Fruit fly (Drosophila melanogaster) whole organism, pupa: ENCODE results near the gene Septin2.

Experiments
- CG10348 ChIP-seq: fragments of 200-800 bp; sonication (Bioruptor generic); IDR thresholded peaks from 2 replicates; pipeline ENCODE4 v1.3.6; 2022; ENCODE audit warnings: missing biosample characterization, missing genetic modification characterization
- CG12605 ChIP-seq: fragments of 200-800 bp; sonication (Bioruptor generic); IDR thresholded peaks from 2 replicates; pipeline ENCODE4 v1.3.6; 2022; ENCODE audit warnings: missing biosample characterization, missing genetic modification characterization
- CG13204 ChIP-seq: fragments of 200-800 bp; sonication (Bioruptor generic); optimal IDR thresholded peaks from 2 replicates; lab custom pipeline; 2018; ENCODE audit warnings: missing biosample characterization, mild to moderate bottlenecking, missing genetic modification characterization, moderate library complexity
- CG14655 ChIP-seq: fragments of 200-800 bp; sonication (Bioruptor generic); optimal IDR thresholded peaks from 3 replicates; lab custom pipeline; 2017; ENCODE audit warnings: mild to moderate bottlenecking, missing biosample characterization, missing genetic modification reagents, missing genetic modification characterization
- CG15710 ChIP-seq: fragments of 200-800 bp; sonication (Bioruptor generic); optimal IDR thresholded peaks from 2 replicates; lab custom pipeline; 2018; ENCODE audit warnings: missing biosample characterization, mild to moderate bottlenecking, missing genetic modification characterization, moderate library complexity
- CG17806 ChIP-seq: fragments of 200-800 bp; sonication (Bioruptor generic); optimal IDR thresholded peaks from 2 replicates; lab custom pipeline; 2018; ENCODE audit warnings: missing biosample characterization, mild to moderate bottlenecking, missing genetic modification characterization, moderate library complexity
- CG32121 ChIP-seq: fragments of 200-800 bp; sonication (Bioruptor generic); IDR thresholded peaks from 2 replicates; pipeline ENCODE4 v1.3.6; 2022; ENCODE audit warnings: missing biosample characterization, missing genetic modification characterization
- CG34367 ChIP-seq: fragments of 200-800 bp; sonication (Bioruptor generic); optimal IDR thresholded peaks from 2 replicates; lab custom pipeline; 2018; ENCODE audit warnings: missing biosample characterization, mild to moderate bottlenecking, missing genetic modification characterization
- CG4496 ChIP-seq: fragments of 200-800 bp; sonication (Bioruptor generic); IDR thresholded peaks from 3 replicates; pipeline ENCODE4 v1.3.6; 2022; ENCODE audit warnings: missing biosample characterization, missing genetic modification characterization
- CG8159 ChIP-seq: fragments of 200-800 bp; sonication (Bioruptor generic); optimal IDR thresholded peaks from 3 replicates; lab custom pipeline; 2018; ENCODE audit warnings: missing biosample characterization, mild to moderate bottlenecking, missing genetic modification characterization, moderate library complexity
- CG8301 ChIP-seq: fragments of 200-800 bp; sonication (Bioruptor generic); optimal IDR thresholded peaks from 2 replicates; lab custom pipeline; 2018; ENCODE audit warnings: missing biosample characterization, mild to moderate bottlenecking, missing genetic modification characterization
- CG9948 ChIP-seq: fragments of 200-800 bp; sonication (Bioruptor generic); optimal IDR thresholded peaks from 2 replicates; lab custom pipeline; 2018; ENCODE audit warnings: missing biosample characterization, mild to moderate bottlenecking, missing genetic modification characterization, moderate library complexity
- D1 ChIP-seq: fragments of 200-800 bp; sonication (Bioruptor generic); optimal IDR thresholded peaks from 2 replicates; lab custom pipeline; 2018; ENCODE audit warnings: missing biosample characterization, mild to moderate bottlenecking, missing genetic modification characterization, moderate library complexity
- EcR ChIP-seq: fragments of 200-800 bp; sonication (Bioruptor generic); optimal IDR thresholded peaks from 3 replicates; lab custom pipeline; 2019; ENCODE audit warnings: missing biosample characterization, missing genetic modification characterization, mild to moderate bottlenecking, moderate library complexity, missing genetic modification reagents
- Ets98B ChIP-seq: fragments of 200-800 bp; sonication (Bioruptor generic); IDR thresholded peaks from 2 replicates; pipeline ENCODE4 v1.3.6; 2022; ENCODE audit warnings: missing biosample characterization, missing genetic modification characterization
- Pif1A ChIP-seq: fragments of 200-800 bp; sonication (Bioruptor generic); optimal IDR thresholded peaks from 3 replicates; lab custom pipeline; 2016; ENCODE audit warnings: missing biosample characterization, missing genetic modification characterization
- Pif1B ChIP-seq: fragments of 200-800 bp; sonication (Bioruptor generic); optimal IDR thresholded peaks from 3 replicates; lab custom pipeline; 2016; ENCODE audit warnings: missing biosample characterization, missing genetic modification characterization
- Snoo ChIP-seq: fragments of 200-800 bp; sonication (Bioruptor generic); optimal IDR thresholded peaks from 3 replicates; lab custom pipeline; 2017; ENCODE audit warnings: missing biosample characterization, mild to moderate bottlenecking, missing genetic modification characterization, inconsistent platforms
- fd96Ca ChIP-seq: fragments of 200-800 bp; sonication (Bioruptor generic); IDR thresholded peaks from 3 replicates; pipeline ENCODE4 v1.3.6; 2022; ENCODE audit warnings: missing biosample characterization, missing genetic modification characterization
- gl ChIP-seq: fragments of 200-800 bp; sonication (Bioruptor generic); optimal IDR thresholded peaks from 2 replicates; lab custom pipeline; 2018; ENCODE audit warnings: missing biosample characterization, mild to moderate bottlenecking, missing genetic modification characterization
- rn ChIP-seq: fragments of 200-800 bp; sonication (Bioruptor generic); IDR thresholded peaks from 2 replicates; pipeline ENCODE4 v1.3.6; 2022; ENCODE audit warnings: missing biosample characterization, missing genetic modification characterization

Septin2 gene

dm6 chr3R:20548255-20548654 lies 39.9 kb downstream of the Septin2 start:
- TF ChIP-seq gl (tag; lab: Kevin White, UChicago): no peak
- TF ChIP-seq CG9948 (tag; lab: Kevin White, UChicago): no peak
- no peak for TF ChIP-seq CG8159 (tag; lab: Kevin White, UChicago)
- TF ChIP-seq CG17806: no peak
- no peak for TF ChIP-seq Ets98B (GFP tag; lab: Robert Waterston, UW)
- no peak for TF ChIP-seq Pif1A (GFP tag; lab: Kevin White, UChicago)
- TF ChIP-seq CG15710 (tag; lab: Kevin White, UChicago): no peak
- TF ChIP-seq Snoo: no peak
- no peak for TF ChIP-seq CG10348 (GFP tag; lab: Robert Waterston, UW)
- no peak for TF ChIP-seq CG4496 (GFP tag; lab: Robert Waterston, UW)
- no peak for TF ChIP-seq CG12605 (GFP tag; lab: Robert Waterston, UW)
- TF ChIP-seq CG13204: no peak
- no peak for TF ChIP-seq fd96Ca (GFP tag; lab: Robert Waterston, UW)
- no peak for TF ChIP-seq EcR (GFP tag; lab: Kevin White, UChicago)
- TF ChIP-seq CG14655 (GFP tag; lab: Kevin White, UChicago): no peak
- TF ChIP-seq CG8301: no peak

DNA sequence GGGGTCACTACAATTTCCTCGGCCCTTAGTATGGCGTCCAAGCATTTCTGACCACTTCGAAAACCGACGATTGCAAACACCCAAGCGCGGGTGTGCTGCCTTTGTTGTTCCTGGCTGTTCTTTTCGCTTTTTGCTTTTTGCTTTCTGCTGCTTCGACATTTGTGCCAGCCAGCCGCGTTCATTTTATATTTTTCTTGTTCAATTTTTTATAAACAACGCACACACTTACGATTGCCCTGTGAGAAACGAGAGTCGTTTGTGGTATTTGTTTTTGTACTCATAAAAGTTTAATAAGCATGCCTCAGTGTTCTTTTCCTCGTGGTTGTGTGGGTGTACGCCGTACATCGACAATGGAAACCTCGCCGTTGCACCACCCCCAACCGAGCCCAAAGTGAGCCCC lies 40.4 kb downstream of the Septin2 start:
- TF ChIP-seq CG9948 (tag; lab: Kevin White, UChicago): no peak
- TF ChIP-seq D1 (tag; lab: Kevin White, UChicago): no peak
- TF ChIP-seq Snoo: no peak
- TF ChIP-seq CG32121 (GFP tag; lab: Robert Waterston, UW): no peak
- peak; percentile 66 for TF ChIP-seq CG4496 (GFP tag; lab: Robert Waterston, UW)
- no peak for TF ChIP-seq CG14655 (GFP tag; lab: Kevin White, UChicago)
- no peak for TF ChIP-seq Ets98B (GFP tag; lab: Robert Waterston, UW)
- no peak for TF ChIP-seq CG8159 (tag; lab: Kevin White, UChicago)
- no peak for TF ChIP-seq rn (GFP tag; lab: Robert Waterston, UW)
- no peak for TF ChIP-seq CG34367 (tag; lab: Kevin White, UChicago)
- TF ChIP-seq CG8301: no peak
- TF ChIP-seq EcR (GFP tag; lab: Kevin White, UChicago): peak; percentile 17
- TF ChIP-seq fd96Ca (GFP tag; lab: Robert Waterston, UW): 0 out of 3 replicates have a peak, but pooled peaks have one; percentile 48
- no peak for TF ChIP-seq Pif1A (GFP tag; lab: Kevin White, UChicago)
- peak; percentile 42 for TF ChIP-seq CG15710 (tag; lab: Kevin White, UChicago)
- peak; percentile 70 for TF ChIP-seq gl (tag; lab: Kevin White, UChicago)
- TF ChIP-seq CG13204: peak; percentile 62
- peak; percentile 42; the same call in 1 of the 2 replicates for TF ChIP-seq CG12605 (GFP tag; lab: Robert Waterston, UW)
- no peak for TF ChIP-seq CG17806
- no peak for TF ChIP-seq CG10348 (GFP tag; lab: Robert Waterston, UW)
- no peak for TF ChIP-seq Pif1B (GFP tag; lab: Kevin White, UChicago)

dm6 chr3R:20546662-20547620 lies 41.2 kb downstream of the Septin2 start:
- TF ChIP-seq CG14655 (GFP tag; lab: Kevin White, UChicago) (peak; percentile 18), CG15710 (tag; lab: Kevin White, UChicago) (no peak), EcR (GFP tag; lab: Kevin White, UChicago) (no peak), CG4496 (GFP tag; lab: Robert Waterston, UW) (0 out of 3 replicates have a peak, but pooled peaks have one; percentile 6), fd96Ca (GFP tag; lab: Robert Waterston, UW) (0 out of 3 replicates have a peak, but pooled peaks have one; percentile 20), CG32121 (GFP tag; lab: Robert Waterston, UW) (no peak), Pif1A (GFP tag; lab: Kevin White, UChicago) (peak; percentile 17)

- no peak for TF ChIP-seq Pif1B (GFP tag; lab: Kevin White, UChicago)
- no peak for TF ChIP-seq CG8301
- no peak for TF ChIP-seq Snoo
- TF ChIP-seq Pif1A (GFP tag; lab: Kevin White, UChicago): no peak
- peak; percentile 26; the same call in 1 of the 2 replicates for TF ChIP-seq CG32121 (GFP tag; lab: Robert Waterston, UW)
- peak; percentile 23; the same call in 1 of the 3 replicates for TF ChIP-seq fd96Ca (GFP tag; lab: Robert Waterston, UW)
- TF ChIP-seq CG8159 (tag; lab: Kevin White, UChicago): no peak
- TF ChIP-seq CG34367 (tag; lab: Kevin White, UChicago): no peak
- no peak for TF ChIP-seq CG10348 (GFP tag; lab: Robert Waterston, UW)
- 0 out of 2 replicates have a peak, but pooled peaks have one; percentile 28 for TF ChIP-seq CG12605 (GFP tag; lab: Robert Waterston, UW)
- TF ChIP-seq CG4496 (GFP tag; lab: Robert Waterston, UW): 0 out of 3 replicates have a peak, but pooled peaks have one; percentile 40
- TF ChIP-seq Ets98B (GFP tag; lab: Robert Waterston, UW): peak; percentile 45; the same call in 1 of the 2 replicates
- TF ChIP-seq rn (GFP tag; lab: Robert Waterston, UW): no peak
- TF ChIP-seq, all 21 proteins: peak for 5
Measured at dm6 chr3R:20545678-20546077, 42.5 kb downstream of the Septin2 start.

dm6 chr3R:20544952-20545351 lies 43.2 kb downstream of the Septin2 start:
- TF ChIP-seq fd96Ca (GFP tag; lab: Robert Waterston, UW) (no peak), rn (GFP tag; lab: Robert Waterston, UW) (no peak), CG4496 (GFP tag; lab: Robert Waterston, UW) (no peak), Ets98B (GFP tag; lab: Robert Waterston, UW) (no peak), Pif1B (GFP tag; lab: Kevin White, UChicago) (no peak), D1 (tag; lab: Kevin White, UChicago) (no peak), gl (tag; lab: Kevin White, UChicago) (no peak), CG32121 (GFP tag; lab: Robert Waterston, UW) (no peak), CG13204 (no peak)
